Fruit fly (Drosophila melanogaster): Measurements from ENCODE around the gene CG3610.

CG3610 gene

dm6 chr3R:14853767-14854191 lies 8.9 kb downstream of the CG3610 start (continued):
- TF ChIP-seq cad (GFP tag; optimal IDR thresholded peaks at IDR 0.05) (no peak), CG17359 (tag; optimal IDR thresholded peaks at IDR 0.05) (no peak), Antp (GFP tag; optimal IDR thresholded peaks at IDR 0.05) (no peak), CG10979 (tag; optimal IDR thresholded peaks at IDR 0.05) (peak; percentile 30), Dek (tag; optimal IDR thresholded peaks at IDR 0.05) (no peak), GATAe (GFP tag; conservative IDR thresholded peaks at IDR 0.05) (no peak; the same call in 1 of the 2 replicates), CG15011 (GFP tag; optimal IDR thresholded peaks at IDR 0.05) (peak; percentile 6), CG4730 (GFP tag; IDR thresholded peaks at IDR 0.05) (no peak), CG34224 (GFP tag; IDR thresholded peaks at IDR 0.05; ENCODE audit: partially characterized antibody) (no peak; the same call in 2 of the 3 replicates), CG13123 (GFP tag; optimal IDR thresholded peaks at IDR 0.05) (no peak), CG7839 (tag; optimal IDR thresholded peaks at IDR 0.05) (peak; percentile 20), CG13296 (GFP tag; optimal IDR thresholded peaks at IDR 0.05) (peak; percentile 64), wdn (GFP tag; IDR thresholded peaks at IDR 0.05) (0 out of 2 replicates have a peak, but pooled peaks have one; percentile 29), so (GFP tag; IDR thresholded peaks at IDR 0.05) (peak; percentile 69), mirr (GFP tag; optimal IDR thresholded peaks at IDR 0.05) (peak; percentile 88), dpn (GFP tag; optimal IDR thresholded peaks at IDR 0.05) (peak; percentile 19 to 36), B-H1 (GFP tag; IDR thresholded peaks at IDR 0.05) (no peak), Poxn (GFP tag; IDR thresholded peaks at IDR 0.05) (no peak), rib (GFP tag; IDR thresholded peaks at IDR 0.05) (0 out of 2 replicates have a peak, but pooled peaks have one; percentile 48), cas (GFP tag; IDR thresholded peaks at IDR 0.05) (peak; percentile 71; the same call in 1 of the 2 replicates), CG3726 (GFP tag; IDR thresholded peaks at IDR 0.05) (no peak), TFAM (GFP tag; optimal IDR thresholded peaks at IDR 0.05) (no peak), CG3995 (GFP tag; optimal IDR thresholded peaks at IDR 0.05) (peak; percentile 31), HLHmδ (GFP tag; optimal IDR thresholded peaks at IDR 0.05) (peak; percentile 62), lbe (GFP tag; optimal IDR thresholded peaks at IDR 0.05) (peak; percentile 80), crp (GFP tag; optimal IDR thresholded peaks at IDR 0.05) (no peak), dan (GFP tag; IDR thresholded peaks at IDR 0.05) (no peak), CG13775 (GFP tag; optimal IDR thresholded peaks at IDR 0.05) (peak; percentile 44), pum (GFP tag; optimal IDR thresholded peaks at IDR 0.05) (no peak), Awh (GFP tag; IDR thresholded peaks at IDR 0.05) (peak; percentile 47; the same call in 1 of the 2 replicates), CG13424 (tag; optimal IDR thresholded peaks at IDR 0.05) (no peak), CG33557 (GFP tag; optimal IDR thresholded peaks at IDR 0.05) (peak; percentile 25), CG13894 (tag; optimal IDR thresholded peaks at IDR 0.05) (peak; percentile 66), CG7987 (GFP tag; optimal IDR thresholded peaks at IDR 0.05) (peak; percentile 74), dati (GFP tag; IDR thresholded peaks at IDR 0.05) (no peak), CG6813 (GFP tag; optimal IDR thresholded peaks at IDR 0.05) (peak; percentile 77), CG15269 (tag; optimal IDR thresholded peaks at IDR 0.05) (peak; percentile 3), gcm2 (GFP tag; optimal IDR thresholded peaks at IDR 0.05) (peak; percentile 2), CG1603 (tag; optimal IDR thresholded peaks at IDR 0.05) (peak; percentile 33), CG4282 (GFP tag; optimal IDR thresholded peaks at IDR 0.05) (peak; percentile 33), crol (GFP tag; IDR thresholded peaks at IDR 0.05) (0 out of 2 replicates have a peak, but pooled peaks have one; percentile 12), Scr (GFP tag; IDR thresholded peaks at IDR 0.05; ENCODE audit: partially characterized antibody) (no peak), CG15601 (tag; optimal IDR thresholded peaks at IDR 0.05) (peak; percentile 100), CG4707 (GFP tag; optimal IDR thresholded peaks at IDR 0.05) (peak; percentile 27), CG4820 (GFP tag; optimal IDR thresholded peaks at IDR 0.05) (no peak), ro (GFP tag; IDR thresholded peaks at IDR 0.05) (no peak), CG4404 (GFP tag; IDR thresholded peaks at IDR 0.05) (no peak), HHEX (GFP tag; optimal IDR thresholded peaks at IDR 0.05) (peak; percentile 51), CG2120 (GFP tag; optimal IDR thresholded peaks at IDR 0.05) (peak; percentile 49), cg (GFP tag; optimal IDR thresholded peaks at IDR 0.05) (peak; percentile 77)
